Worm (Caenorhabditis elegans) whole organism, midembryonic: ENCODE measurements around the gene Y75B8A.37.

Experiments used
- T22C8.4 ChIP-seq: fragments of 200-800 bp; sonication (Bioruptor generic); IDR thresholded peaks from 2 replicates; pipeline ENCODE4 v1.3.6; 2022; ENCODE audit warnings: missing genetic modification characterization, missing compliant biosample characterization
- cog-1 ChIP-seq: sonication (generic microtip); optimal IDR thresholded peaks from 2 replicates; lab custom pipeline; 2016; ENCODE audit warnings: missing genetic modification characterization, missing compliant biosample characterization
- flt-1 ChIP-seq: fragments of 200-800 bp; sonication (Bioruptor generic); IDR thresholded peaks from 2 replicates; pipeline ENCODE4 v1.3.6; 2022; ENCODE audit warnings: missing genetic modification characterization, missing compliant biosample characterization
- klf-2 ChIP-seq: fragments of 200-800 bp; sonication (Bioruptor generic); conservative IDR thresholded peaks from 2 replicates; pipeline ENCODE4 v1.3.6; 2022; ENCODE audit warnings: missing genetic modification reagents, missing genetic modification characterization, missing compliant biosample characterization
- med-1 ChIP-seq: sonication (generic microtip); optimal IDR thresholded peaks from 2 replicates; lab custom pipeline; 2017; ENCODE audit warnings: missing genetic modification characterization, mild to moderate bottlenecking, missing compliant biosample characterization, antibody characterized with exemption, missing genetic modification reagents; ENCODE audit not compliant: insufficient read depth
- ref-1 ChIP-seq: fragments of 200-800 bp; sonication (Bioruptor generic); conservative IDR thresholded peaks from 2 replicates; pipeline ENCODE4 v1.3.6; 2022; ENCODE audit warnings: missing genetic modification reagents, missing genetic modification characterization, missing compliant biosample characterization
- tab-1 ChIP-seq: fragments of 200-800 bp; sonication (Bioruptor generic); IDR thresholded peaks from 2 replicates; pipeline ENCODE4 v1.3.6; 2022; ENCODE audit warnings: missing genetic modification characterization, missing compliant biosample characterization
- ztf-23 ChIP-seq: fragments of 200-800 bp; sonication (Bioruptor generic); IDR thresholded peaks from 2 replicates; pipeline ENCODE4 v1.3.6; 2022; ENCODE audit warnings: missing genetic modification reagents, missing genetic modification characterization, missing compliant biosample characterization
- ztf-29 ChIP-seq: fragments of 200-800 bp; sonication (Bioruptor generic); IDR thresholded peaks from 2 replicates; pipeline ENCODE4 v1.3.6; 2022; ENCODE audit warnings: missing genetic modification reagents, missing genetic modification characterization, missing compliant biosample characterization

Y75B8A.37 gene

ce11 chrIII:12315179-12315578, at the start of gene Y75B8A.37:
Gene Y75B8A.37 (plus strand): TSS chrIII:12315479.
- no peak for TF ChIP-seq flt-1 (GFP tag; lab: Robert Waterston, UW)
- TF ChIP-seq med-1 (GFP tag; lab: Kevin White, UChicago): no peak
- no peak for TF ChIP-seq ref-1 (GFP tag; lab: Robert Waterston, UW)
- TF ChIP-seq tab-1: no peak
- no peak for TF ChIP-seq klf-2
- no peak for TF ChIP-seq T22C8.4 (GFP tag; lab: Robert Waterston, UW)
- TF ChIP-seq cog-1 (tag; lab: Kevin White, UChicago): no peak
- TF ChIP-seq ztf-29 (GFP tag; lab: Robert Waterston, UW): no peak

DNA sequence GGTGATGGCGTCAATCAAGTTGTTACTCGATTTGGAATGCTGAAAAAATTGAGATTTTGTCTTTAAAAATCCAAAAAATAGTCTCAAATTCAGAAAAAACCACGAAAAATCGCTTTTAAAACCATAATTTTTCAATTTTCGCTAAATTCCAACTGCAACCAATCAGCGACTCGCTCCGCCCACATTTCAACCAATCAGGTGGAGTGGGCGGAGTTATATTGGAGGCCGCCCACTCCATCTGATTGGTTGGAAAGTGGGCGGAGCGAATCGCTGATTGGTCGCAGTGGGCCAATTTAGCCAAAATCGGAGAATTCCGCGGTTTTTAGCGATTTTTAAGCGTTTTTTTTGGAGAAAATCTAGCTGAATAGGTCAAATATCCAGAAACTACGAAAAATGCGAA, 45.5 kb upstream of the Y75B8A.37 start:
- TF ChIP-seq klf-2 (no peak), ref-1 (GFP tag; lab: Robert Waterston, UW) (no peak), cog-1 (tag; lab: Kevin White, UChicago) (no peak)

ce11 chrIII:12270391-12270790, 44.9 kb upstream of the Y75B8A.37 start:
- no peak for TF ChIP-seq med-1 (GFP tag; lab: Kevin White, UChicago)
- TF ChIP-seq tab-1: no peak
- TF ChIP-seq klf-2: no peak
- TF ChIP-seq flt-1 (GFP tag; lab: Robert Waterston, UW): no peak
- TF ChIP-seq ztf-23 (GFP tag; lab: Robert Waterston, UW): no peak
- TF ChIP-seq T22C8.4 (GFP tag; lab: Robert Waterston, UW): no peak
- TF ChIP-seq ref-1 (GFP tag; lab: Robert Waterston, UW): no peak
- no peak for TF ChIP-seq cog-1 (tag; lab: Kevin White, UChicago)

DNA sequence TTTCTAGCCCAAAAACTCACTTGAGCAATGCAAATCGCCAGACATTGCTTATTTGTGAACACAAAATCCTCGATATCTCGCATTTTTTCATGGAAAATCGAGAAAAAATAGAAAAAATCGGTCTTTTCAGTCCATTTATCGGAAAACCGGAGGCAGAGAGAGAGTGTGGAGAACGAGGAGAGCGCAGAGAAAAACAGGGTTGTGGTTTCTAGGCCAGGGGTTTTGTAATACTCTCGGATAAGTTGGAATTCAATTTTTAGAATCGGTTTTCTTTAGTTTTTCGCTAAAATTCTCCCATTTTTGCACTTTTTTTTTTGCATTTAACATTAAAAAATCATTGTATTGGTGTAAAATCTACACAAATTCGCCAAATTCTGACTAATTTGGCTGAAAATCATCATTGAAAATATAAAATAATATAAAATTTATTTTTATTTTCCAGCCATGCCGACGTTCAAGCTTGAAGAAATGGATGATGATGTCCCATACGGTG, 41.6 kb upstream of the Y75B8A.37 start, which contains the start of the genes Y75B8A.24 and Y75B8A.25:
Gene Y75B8A.24, minus strand, starts transcription at position 155 of the 493 bp plus-strand sequence.
Gene Y75B8A.25, plus strand, starts transcription at position 443 of the 493 bp plus-strand sequence.
- TF ChIP-seq tab-1 (no peak), ztf-23 (GFP tag; lab: Robert Waterston, UW) (0 out of 2 replicates have a peak, but pooled peaks have one; percentile 57), klf-2 (no peak), ref-1 (GFP tag; lab: Robert Waterston, UW) (no peak), med-1 (GFP tag; lab: Kevin White, UChicago) (no peak), T22C8.4 (GFP tag; lab: Robert Waterston, UW) (no peak; the same call in 1 of the 2 replicates), flt-1 (GFP tag; lab: Robert Waterston, UW) (0 out of 2 replicates have a peak, but pooled peaks have one; percentile 18), ztf-29 (GFP tag; lab: Robert Waterston, UW) (no peak)

DNA sequence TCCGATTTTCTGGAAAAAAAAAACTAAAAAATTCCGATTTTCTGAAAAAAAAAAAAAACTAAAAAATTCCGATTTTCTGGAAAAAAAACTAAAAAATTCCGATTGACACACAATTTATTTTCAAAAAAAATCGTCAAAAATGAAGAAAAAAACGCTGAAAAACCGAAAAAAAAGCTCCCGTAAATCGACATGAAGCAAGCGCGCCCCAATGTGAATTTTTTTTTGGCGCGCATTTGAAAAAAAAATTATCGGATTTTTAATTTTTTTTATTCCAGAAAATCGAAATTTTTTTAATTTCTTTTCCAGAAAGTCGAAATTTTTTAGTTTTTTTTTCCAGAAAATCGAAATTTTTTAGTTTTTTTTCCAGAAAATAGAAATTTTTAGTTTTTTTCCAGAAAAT, 36.5 kb upstream of the Y75B8A.37 start:
- no peak for TF ChIP-seq T22C8.4 (GFP tag; lab: Robert Waterston, UW)

ce11 chrIII:12284157-12284556, 31.1 kb upstream of the Y75B8A.37 start:
- TF ChIP-seq tab-1: no peak
- no peak for TF ChIP-seq ztf-23 (GFP tag; lab: Robert Waterston, UW)
- TF ChIP-seq T22C8.4 (GFP tag; lab: Robert Waterston, UW): no peak
- no peak for TF ChIP-seq cog-1 (tag; lab: Kevin White, UChicago)
- TF ChIP-seq klf-2: no peak
- no peak for TF ChIP-seq ztf-29 (GFP tag; lab: Robert Waterston, UW)
- no peak for TF ChIP-seq med-1 (GFP tag; lab: Kevin White, UChicago)
- TF ChIP-seq flt-1 (GFP tag; lab: Robert Waterston, UW): no peak
- no peak for TF ChIP-seq ref-1 (GFP tag; lab: Robert Waterston, UW)

DNA sequence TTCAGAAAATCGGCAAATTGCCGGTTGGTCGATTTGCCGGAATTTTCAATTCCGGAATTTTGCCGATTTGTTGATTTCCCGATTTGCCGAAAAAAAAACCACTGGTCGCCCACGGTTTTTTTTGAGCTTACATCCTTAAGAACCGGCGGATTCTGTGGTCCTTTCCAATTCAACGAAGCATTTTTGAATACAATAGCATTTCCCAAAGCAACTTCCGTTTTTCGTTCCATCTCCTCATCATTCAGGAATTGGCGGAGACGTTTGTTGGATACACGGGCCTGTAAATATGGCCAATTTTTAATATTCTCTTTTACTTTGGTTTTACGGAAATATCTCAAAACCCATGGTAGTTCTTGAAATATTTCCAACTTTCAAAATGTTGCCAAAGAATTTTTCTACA, 22.8 kb upstream of the Y75B8A.37 start:
- TF ChIP-seq cog-1 (tag; lab: Kevin White, UChicago): no peak
- no peak for TF ChIP-seq tab-1
- TF ChIP-seq klf-2: no peak
- no peak for TF ChIP-seq flt-1 (GFP tag; lab: Robert Waterston, UW)
- TF ChIP-seq med-1 (GFP tag; lab: Kevin White, UChicago): no peak
- no peak for TF ChIP-seq ztf-23 (GFP tag; lab: Robert Waterston, UW)
- TF ChIP-seq ref-1 (GFP tag; lab: Robert Waterston, UW): no peak
- no peak for TF ChIP-seq ztf-29 (GFP tag; lab: Robert Waterston, UW)
- no peak for TF ChIP-seq T22C8.4 (GFP tag; lab: Robert Waterston, UW)

DNA sequence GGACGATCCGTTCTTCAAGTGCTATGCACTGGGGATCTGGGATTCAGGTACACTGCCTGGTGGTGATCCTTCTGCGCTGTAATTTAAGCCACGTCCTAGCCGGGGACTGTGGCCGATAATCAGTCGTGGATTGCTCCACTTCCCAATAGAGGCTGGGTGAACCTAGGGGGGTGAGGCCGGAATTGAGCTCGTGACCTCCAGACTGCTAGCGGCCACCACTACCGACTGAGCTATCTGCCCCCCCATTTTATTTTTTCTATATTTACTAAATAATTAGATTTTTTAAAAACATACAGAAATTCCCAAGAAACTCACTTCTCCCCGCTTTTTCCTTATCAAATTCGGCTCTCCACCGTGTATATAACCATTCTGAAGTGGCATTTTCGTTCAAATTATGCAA, 18.0 kb upstream of the Y75B8A.37 start:
- no peak for TF ChIP-seq cog-1 (tag; lab: Kevin White, UChicago)
- no peak for TF ChIP-seq tab-1
- TF ChIP-seq flt-1 (GFP tag; lab: Robert Waterston, UW): no peak
- TF ChIP-seq klf-2: no peak

- TF ChIP-seq ref-1 (GFP tag; lab: Robert Waterston, UW): no peak
- TF ChIP-seq flt-1 (GFP tag; lab: Robert Waterston, UW): no peak
- TF ChIP-seq klf-2: no peak
- no peak for TF ChIP-seq med-1 (GFP tag; lab: Kevin White, UChicago)
Measured at ce11 chrIII:12299259-12299658, 16.0 kb upstream of the Y75B8A.37 start.

- no peak for TF ChIP-seq ztf-23 (GFP tag; lab: Robert Waterston, UW)
Measured at ce11 chrIII:12303084-12303483, 12.2 kb upstream of the Y75B8A.37 start, which contains the start of gene mrp-8. Gene mrp-8 (minus strand): TSS chrIII:12303184.
